Worm (Caenorhabditis elegans): ENCODE measurements around the gene srh-291.

- no peak for TF ChIP-seq sptf-1 (tag; optimal IDR thresholded peaks at IDR 0.05)
- no peak for TF ChIP-seq ces-1 (GFP tag; optimal IDR thresholded peaks at IDR 0.05)
- TF ChIP-seq elt-1 (tag; optimal IDR thresholded peaks at IDR 0.05; ENCODE audit: borderline replicate concordance, insufficient read depth) = no peak
- no peak for TF ChIP-seq lin-13 (tag; optimal IDR thresholded peaks at IDR 0.05)
- no peak for TF ChIP-seq ham-2 (GFP tag; optimal IDR thresholded peaks at IDR 0.05)
- no peak for TF ChIP-seq elt-3 (tag; optimal IDR thresholded peaks at IDR 0.05)
- no peak for TF ChIP-seq nhr-76 (tag; optimal IDR thresholded peaks at IDR 0.05)
- no peak for TF ChIP-seq ceh-39 (tag; optimal IDR thresholded peaks at IDR 0.05)
- TF ChIP-seq snpc-4 (tag; optimal IDR thresholded peaks at IDR 0.05) = no peak
- no peak for TF ChIP-seq lsy-2 (tag; optimal IDR thresholded peaks at IDR 0.05)
These were observed 6.6 kb upstream of the srh-291 start, which contains the start of gene srx-18 for ce11 chrV:17798789-17799188.

Measured in whole organism, mixed stage, embryonic.